Fruit fly (Drosophila melanogaster) whole organism, wandering third instar larva: ENCODE data around the gene CG3868.

Experiments
- Abd-B ChIP-seq: fragments of >200 bp; optimal IDR thresholded peaks from 2 replicates; lab custom pipeline; 2017; ENCODE audit warnings: missing biosample characterization, missing genetic modification characterization
- CG32264 ChIP-seq: fragments of 200-800 bp; sonication (Bioruptor generic); optimal IDR thresholded peaks from 2 replicates; lab custom pipeline; 2016; ENCODE audit warnings: missing biosample characterization, missing genetic modification characterization
- CG9705 ChIP-seq: fragments of 200-800 bp; sonication (Bioruptor generic); optimal IDR thresholded peaks from 2 replicates; lab custom pipeline; 2018; ENCODE audit warnings: missing biosample characterization, mild to moderate bottlenecking, missing genetic modification characterization
- CrebA ChIP-seq: fragments of 200-800 bp; sonication (Bioruptor generic); optimal IDR thresholded peaks from 2 replicates; lab custom pipeline; 2016; ENCODE audit warnings: missing biosample characterization, mild to moderate bottlenecking, missing genetic modification characterization, borderline replicate concordance
- Dfd ChIP-seq: fragments of >200 bp; optimal IDR thresholded peaks from 2 replicates; lab custom pipeline; 2017; ENCODE audit warnings: missing biosample characterization, missing genetic modification characterization
- Dif ChIP-seq: fragments of 200-275, 200-300 bp; sonication (Bioruptor generic); optimal IDR thresholded peaks from 2 replicates; lab custom pipeline; 2018; ENCODE audit warnings: missing biosample characterization, missing genetic modification characterization; ENCODE audit not compliant: partially characterized antibody
- GATAd ChIP-seq: sonication (Bioruptor generic); optimal IDR thresholded peaks from 2 replicates; lab custom pipeline; 2016; ENCODE audit warnings: missing biosample characterization, missing genetic modification characterization
- HLH106 ChIP-seq: fragments of 200-800 bp; optimal IDR thresholded peaks from 3 replicates; lab custom pipeline; 2019; ENCODE audit warnings: missing biosample characterization, mild to moderate bottlenecking, missing genetic modification characterization, moderate library complexity
- Hnf4 ChIP-seq: fragments of 200-800 bp; sonication (Bioruptor generic); optimal IDR thresholded peaks from 2 replicates; lab custom pipeline; 2016; ENCODE audit warnings: missing biosample characterization, mild to moderate bottlenecking, missing genetic modification characterization
- Hr78 ChIP-seq: fragments of >200 bp; optimal IDR thresholded peaks from 2 replicates; lab custom pipeline; 2017; ENCODE audit warnings: missing biosample characterization, missing genetic modification characterization
- Hr83 ChIP-seq: fragments of 200-300 bp; sonication (Bioruptor generic); optimal IDR thresholded peaks from 2 replicates; lab custom pipeline; 2016; ENCODE audit warnings: missing biosample characterization, mild to moderate bottlenecking, missing genetic modification characterization, moderate library complexity; ENCODE audit not compliant: poor library complexity, severe bottlenecking
- Jra ChIP-seq: sonication (Bioruptor generic); optimal IDR thresholded peaks from 2 replicates; lab custom pipeline; 2016; ENCODE audit warnings: missing biosample characterization, missing genetic modification characterization
- Myc ChIP-seq: fragments of >200 bp; optimal IDR thresholded peaks from 2 replicates; lab custom pipeline; 2017
- N ChIP-seq: fragments of >200 bp; optimal IDR thresholded peaks from 2 replicates; lab custom pipeline; 2018; ENCODE audit warnings: missing biosample characterization, missing external identifiers, missing genetic modification characterization
- OdsH ChIP-seq: fragments of 200-800 bp; sonication (Bioruptor generic); optimal IDR thresholded peaks from 2 replicates; lab custom pipeline; 2016; ENCODE audit warnings: missing biosample characterization, mild to moderate bottlenecking, missing genetic modification characterization
- Rel ChIP-seq, 2 experiments: fragments of 200-800 bp; sonication (Bioruptor generic) in 1 of 2; optimal IDR thresholded peaks; 2 replicates in 1 of 2; 3 replicates in 1 of 2; lab custom pipeline; 2016 to 2019; ENCODE audit warnings: mild to moderate bottlenecking in 2 of 2, missing biosample characterization in 2 of 2, missing genetic modification characterization in 2 of 2, moderate library complexity in 1 of 2
- Sp1 ChIP-seq: fragments of 200-800 bp; sonication (Bioruptor generic); optimal IDR thresholded peaks from 3 replicates; lab custom pipeline; 2019; ENCODE audit warnings: missing biosample characterization, mild to moderate bottlenecking, missing genetic modification characterization, moderate library complexity
- Vsx2 ChIP-seq: fragments of 200-300, 225-300 bp; sonication (Bioruptor generic); optimal IDR thresholded peaks from 2 replicates; lab custom pipeline; 2018; ENCODE audit warnings: missing biosample characterization, missing genetic modification characterization; ENCODE audit not compliant: partially characterized antibody
- br ChIP-seq: fragments of 200-800 bp; sonication (Bioruptor generic); optimal IDR thresholded peaks from 2 replicates; lab custom pipeline; 2016; ENCODE audit warnings: missing biosample characterization, missing genetic modification characterization
- brk ChIP-seq: fragments of 200-800 bp; sonication (Bioruptor generic); optimal IDR thresholded peaks from 2 replicates; lab custom pipeline; 2016; ENCODE audit warnings: missing biosample characterization, mild to moderate bottlenecking, missing genetic modification characterization
- dl ChIP-seq, 2 experiments: fragments of 175-275, 200-275 bp in 1 of 2; fragments of 200-275 bp in 1 of 2; sonication (Bioruptor generic); optimal IDR thresholded peaks; lab custom pipeline; 2018; ENCODE audit warnings: mild to moderate bottlenecking in 2 of 2, missing biosample characterization in 2 of 2, missing genetic modification characterization in 2 of 2, moderate library complexity in 2 of 2; ENCODE audit not compliant: partially characterized antibody in 2 of 2, insufficient read depth in 1 of 2
- dmrt93B ChIP-seq: fragments of 200-800 bp; sonication (Bioruptor generic); optimal IDR thresholded peaks from 2 replicates; lab custom pipeline; 2018; ENCODE audit warnings: missing biosample characterization, mild to moderate bottlenecking, missing genetic modification characterization
- dsf ChIP-seq: sonication (Bioruptor generic); optimal IDR thresholded peaks from 2 replicates; lab custom pipeline; 2016; ENCODE audit warnings: missing biosample characterization, missing genetic modification characterization, borderline replicate concordance
- ey ChIP-seq: fragments of 200-800 bp; sonication (Bioruptor generic); optimal IDR thresholded peaks from 2 replicates; lab custom pipeline; 2016; ENCODE audit warnings: missing biosample characterization, missing genetic modification characterization
- foxo ChIP-seq, 2 experiments: fragments of 200-800 bp; sonication (Bioruptor generic); optimal IDR thresholded peaks; 2 replicates in 1 of 2; 3 replicates in 1 of 2; lab custom pipeline; 2016 to 2017; ENCODE audit warnings: missing biosample characterization in 2 of 2, missing genetic modification characterization in 2 of 2
- fru ChIP-seq: fragments of 200-800 bp; sonication (Bioruptor generic); optimal IDR thresholded peaks from 3 replicates; lab custom pipeline; 2016; ENCODE audit warnings: missing biosample characterization, mild to moderate bottlenecking, missing genetic modification characterization
- h ChIP-seq: fragments of 200-800 bp; sonication (Bioruptor generic); optimal IDR thresholded peaks from 3 replicates; lab custom pipeline; 2016; ENCODE audit warnings: missing biosample characterization, mild to moderate bottlenecking, missing genetic modification characterization
- jim ChIP-seq: fragments of 175-275, 200-325 bp; sonication (Bioruptor generic); optimal IDR thresholded peaks from 2 replicates; lab custom pipeline; 2016; ENCODE audit warnings: missing biosample characterization, mild to moderate bottlenecking, missing genetic modification characterization
- lola ChIP-seq: fragments of >200 bp; optimal IDR thresholded peaks from 2 replicates; lab custom pipeline; 2017; ENCODE audit warnings: missing biosample characterization, missing genetic modification characterization
- pan ChIP-seq: fragments of >200 bp; optimal IDR thresholded peaks from 2 replicates; lab custom pipeline; 2017
- psq ChIP-seq: fragments of 200-800 bp; sonication (Bioruptor generic); optimal IDR thresholded peaks from 3 replicates; lab custom pipeline; 2017; ENCODE audit warnings: missing biosample characterization, mild to moderate bottlenecking, missing genetic modification characterization, moderate library complexity
- rgr ChIP-seq: fragments of 200-800 bp; sonication (Bioruptor generic); optimal IDR thresholded peaks from 3 replicates; lab custom pipeline; 2016; ENCODE audit warnings: missing biosample characterization, mild to moderate bottlenecking, missing genetic modification characterization
- sage ChIP-seq: fragments of 200-800 bp; sonication (Bioruptor generic); optimal IDR thresholded peaks from 2 replicates; lab custom pipeline; 2016; ENCODE audit warnings: missing biosample characterization, mild to moderate bottlenecking, missing genetic modification characterization
- sv ChIP-seq: fragments of 200-800 bp; sonication (Bioruptor generic); optimal IDR thresholded peaks from 3 replicates; lab custom pipeline; 2016; ENCODE audit warnings: missing biosample characterization, missing genetic modification characterization
- tai ChIP-seq: sonication (Bioruptor generic); optimal IDR thresholded peaks from 2 replicates; lab custom pipeline; 2016; ENCODE audit warnings: missing biosample characterization, missing genetic modification characterization
- usp ChIP-seq: fragments of >200 bp; optimal IDR thresholded peaks from 2 replicates; lab custom pipeline; 2017; ENCODE audit warnings: missing biosample characterization, missing genetic modification characterization

Gene CG3868

DNA sequence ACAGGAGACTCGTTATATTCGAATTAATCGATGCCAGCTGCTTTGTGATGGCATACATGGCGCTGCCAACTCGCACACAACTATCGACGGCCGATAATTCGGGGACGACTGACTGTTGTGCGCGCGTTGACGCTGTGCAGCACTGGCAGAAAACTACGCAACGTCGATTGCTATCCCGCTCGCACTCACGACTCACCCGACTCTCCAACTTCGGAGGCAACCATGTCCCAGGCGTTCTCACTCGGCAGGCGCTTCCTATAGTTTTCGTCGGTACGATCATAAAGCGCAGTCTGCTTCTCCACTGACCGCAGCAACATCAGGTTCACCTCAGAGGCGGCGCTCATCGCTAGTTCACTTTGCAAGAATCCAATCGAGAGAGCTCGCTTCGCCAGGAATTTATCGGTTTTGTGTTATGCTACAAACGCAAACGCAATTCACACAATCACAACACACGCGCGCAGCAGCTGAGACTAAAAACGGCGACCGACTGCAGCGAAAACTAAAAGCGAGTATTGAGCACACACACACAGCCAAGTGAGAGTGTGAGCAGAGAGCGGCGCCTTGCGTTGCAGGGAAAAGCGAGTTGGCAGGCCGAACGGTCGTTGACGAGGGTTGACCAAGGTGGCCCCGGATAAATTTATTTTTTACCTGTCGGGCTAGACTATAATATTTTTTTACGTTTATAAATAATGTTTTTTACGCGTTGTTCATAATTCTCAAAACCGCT lies 7.1 kb upstream of the CG3868 start, which contains the start of gene stwl:
TSS of gene stwl (minus strand) at position 521 of the 727 bp plus-strand sequence.
- TF ChIP-seq ey (GFP tag; lab: Kevin White, UChicago) (peak; percentile 41), dl (GFP tag; optimal IDR thresholded peaks at IDR 0.05; lab: Kevin White, UChicago; ENCODE audit: insufficient read depth in 1 of 2, partially characterized antibody in 2 of 2) (peak in 1 of 2 experiments; percentile 35), Sp1 (GFP tag; lab: Kevin White, UChicago) (no peak), sv (GFP tag; lab: Kevin White, UChicago) (peak; percentile 5), dmrt93B (GFP tag; lab: Kevin White, UChicago) (no peak), OdsH (GFP tag; lab: Kevin White, UChicago) (peak; percentile 37), fru (GFP tag; lab: Kevin White, UChicago) (peak; percentile 51), br (peak; percentile 31), Rel (GFP tag; optimal IDR thresholded peaks at IDR 0.05; lab: Kevin White, UChicago) (no peak), Rel (tag; optimal IDR thresholded peaks at IDR 0.05; lab: Kevin White, UChicago) (peak; percentile 3), Hnf4 (GFP tag; lab: Kevin White, UChicago) (peak; percentile 66), Dfd (GFP tag; lab: Kevin White, UChicago) (no peak), GATAd (GFP tag; lab: Kevin White, UChicago) (no peak), Dif (GFP tag; lab: Kevin White, UChicago) (no peak), Hr83 (GFP tag; lab: Kevin White, UChicago) (peak; percentile 94), brk (GFP tag; lab: Kevin White, UChicago) (no peak), rgr (GFP tag; lab: Kevin White, UChicago) (peak; percentile 55), jim (GFP tag; lab: Kevin White, UChicago) (peak; percentile 60), Jra (GFP tag; lab: Kevin White, UChicago) (peak; percentile 50), CrebA (GFP tag; lab: Kevin White, UChicago) (no peak), HLH106 (peak; percentile 44), dsf (no peak), pan (no peak), h (GFP tag; lab: Kevin White, UChicago) (peak; percentile 58), tai (no peak), foxo (GFP tag; optimal IDR thresholded peaks at IDR 0.05; lab: Kevin White, UChicago) (peak in 1 of 2 experiments; percentile 66)

DNA sequence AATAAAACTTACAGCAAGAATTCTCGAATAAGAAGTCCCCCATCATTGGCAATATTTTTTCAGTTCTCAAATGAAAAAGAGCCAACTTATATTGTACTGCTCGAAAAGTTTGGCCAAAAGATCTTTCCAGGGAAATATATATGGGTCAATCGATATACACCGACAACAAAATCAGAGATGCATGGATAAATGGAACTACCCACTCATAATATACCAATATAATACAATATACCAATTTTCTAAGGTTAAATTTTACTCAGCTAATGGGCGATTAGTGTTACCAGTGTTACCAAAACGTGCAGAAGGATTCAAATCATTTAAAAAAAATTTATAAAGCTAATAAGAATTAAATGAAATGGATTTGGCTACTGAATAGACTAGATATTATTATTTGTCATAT lies 6.2 kb upstream of the CG3868 start:
- no peak for TF ChIP-seq psq (GFP tag; lab: Kevin White, UChicago)
- TF ChIP-seq brk (GFP tag; lab: Kevin White, UChicago), result no peak
- TF ChIP-seq CrebA (GFP tag; lab: Kevin White, UChicago), result no peak
- no peak for TF ChIP-seq Hr83 (GFP tag; lab: Kevin White, UChicago)
- no peak for TF ChIP-seq rgr (GFP tag; lab: Kevin White, UChicago)
- no peak for TF ChIP-seq Hr78 (GFP tag; lab: Kevin White, UChicago)
- no peak for TF ChIP-seq h (GFP tag; lab: Kevin White, UChicago)
- TF ChIP-seq Myc (lab: Kevin White, UChicago), result no peak
- no peak for TF ChIP-seq dsf
- TF ChIP-seq Abd-B (GFP tag; lab: Kevin White, UChicago), result no peak
- no peak for TF ChIP-seq Jra (GFP tag; lab: Kevin White, UChicago)
- TF ChIP-seq ey (GFP tag; lab: Kevin White, UChicago), result no peak
- no peak for TF ChIP-seq sage (GFP tag; lab: Kevin White, UChicago)
- TF ChIP-seq br, result no peak
- no peak for TF ChIP-seq dl (GFP tag; optimal IDR thresholded peaks at IDR 0.05; lab: Kevin White, UChicago; ENCODE audit: insufficient read depth in 1 of 2, partially characterized antibody in 2 of 2)
- no peak for TF ChIP-seq GATAd (GFP tag; lab: Kevin White, UChicago)
- no peak for TF ChIP-seq Sp1 (GFP tag; lab: Kevin White, UChicago)
- TF ChIP-seq CG9705, result no peak
- no peak for TF ChIP-seq Hnf4 (GFP tag; lab: Kevin White, UChicago)
- no peak for TF ChIP-seq usp

DNA sequence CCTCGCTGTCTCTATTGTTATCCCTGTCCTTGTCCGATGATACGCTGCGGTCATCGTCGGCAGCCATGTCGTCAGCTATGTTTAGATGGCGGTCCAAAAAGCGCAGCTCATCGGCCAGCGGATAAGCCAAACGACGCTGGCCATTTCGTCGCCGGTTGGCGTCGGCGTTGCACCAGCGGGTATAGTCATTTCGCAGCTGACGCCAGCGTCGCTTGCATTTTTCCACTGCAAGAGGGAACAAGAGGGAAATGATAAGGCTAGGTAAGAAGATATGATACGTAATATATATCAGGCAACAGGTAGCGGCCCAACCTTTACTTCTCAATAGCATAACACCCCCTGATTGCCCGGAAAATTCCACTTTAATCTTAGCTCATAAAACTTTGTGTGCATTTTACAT lies 4.1 kb upstream of the CG3868 start:
- no peak for TF ChIP-seq Jra (GFP tag; lab: Kevin White, UChicago)
- TF ChIP-seq dl (GFP tag; optimal IDR thresholded peaks at IDR 0.05; lab: Kevin White, UChicago; ENCODE audit: insufficient read depth in 1 of 2, partially characterized antibody in 2 of 2), result no peak
- TF ChIP-seq sage (GFP tag; lab: Kevin White, UChicago), result no peak
- TF ChIP-seq Vsx2 (GFP tag; lab: Kevin White, UChicago), result no peak
- TF ChIP-seq br, result no peak
- no peak for TF ChIP-seq N (GFP tag; lab: Kevin White, UChicago)
- no peak for TF ChIP-seq CG32264 (GFP tag; lab: Kevin White, UChicago)
- TF ChIP-seq CrebA (GFP tag; lab: Kevin White, UChicago), result no peak
- TF ChIP-seq pan, result no peak
- no peak for TF ChIP-seq Dif (GFP tag; lab: Kevin White, UChicago)
- no peak for TF ChIP-seq Myc (lab: Kevin White, UChicago)
- no peak for TF ChIP-seq h (GFP tag; lab: Kevin White, UChicago)
- no peak for TF ChIP-seq lola (GFP tag; lab: Kevin White, UChicago)
- no peak for TF ChIP-seq foxo (GFP tag; optimal IDR thresholded peaks at IDR 0.05; lab: Kevin White, UChicago)
- no peak for TF ChIP-seq brk (GFP tag; lab: Kevin White, UChicago)
- TF ChIP-seq rgr (GFP tag; lab: Kevin White, UChicago), result no peak
